Fruit fly (Drosophila melanogaster) whole organism, pupa: Measurements from ENCODE around the gene Elba3.

Experiments
- CG10348 ChIP-seq: fragments of 200-800 bp; sonication (Bioruptor generic); IDR thresholded peaks from 2 replicates; pipeline ENCODE4 v1.3.6; 2022; ENCODE audit warnings: missing biosample characterization, missing genetic modification characterization
- CG12605 ChIP-seq: fragments of 200-800 bp; sonication (Bioruptor generic); IDR thresholded peaks from 2 replicates; pipeline ENCODE4 v1.3.6; 2022; ENCODE audit warnings: missing biosample characterization, missing genetic modification characterization
- CG13204 ChIP-seq: fragments of 200-800 bp; sonication (Bioruptor generic); optimal IDR thresholded peaks from 2 replicates; lab custom pipeline; 2018; ENCODE audit warnings: missing biosample characterization, mild to moderate bottlenecking, missing genetic modification characterization, moderate library complexity
- CG14655 ChIP-seq: fragments of 200-800 bp; sonication (Bioruptor generic); optimal IDR thresholded peaks from 3 replicates; lab custom pipeline; 2017; ENCODE audit warnings: mild to moderate bottlenecking, missing biosample characterization, missing genetic modification reagents, missing genetic modification characterization
- CG15710 ChIP-seq: fragments of 200-800 bp; sonication (Bioruptor generic); optimal IDR thresholded peaks from 2 replicates; lab custom pipeline; 2018; ENCODE audit warnings: missing biosample characterization, mild to moderate bottlenecking, missing genetic modification characterization, moderate library complexity
- CG17806 ChIP-seq: fragments of 200-800 bp; sonication (Bioruptor generic); optimal IDR thresholded peaks from 2 replicates; lab custom pipeline; 2018; ENCODE audit warnings: missing biosample characterization, mild to moderate bottlenecking, missing genetic modification characterization, moderate library complexity
- CG32121 ChIP-seq: fragments of 200-800 bp; sonication (Bioruptor generic); IDR thresholded peaks from 2 replicates; pipeline ENCODE4 v1.3.6; 2022; ENCODE audit warnings: missing biosample characterization, missing genetic modification characterization
- CG34367 ChIP-seq: fragments of 200-800 bp; sonication (Bioruptor generic); optimal IDR thresholded peaks from 2 replicates; lab custom pipeline; 2018; ENCODE audit warnings: missing biosample characterization, mild to moderate bottlenecking, missing genetic modification characterization
- CG4496 ChIP-seq: fragments of 200-800 bp; sonication (Bioruptor generic); IDR thresholded peaks from 3 replicates; pipeline ENCODE4 v1.3.6; 2022; ENCODE audit warnings: missing biosample characterization, missing genetic modification characterization
- CG8159 ChIP-seq: fragments of 200-800 bp; sonication (Bioruptor generic); optimal IDR thresholded peaks from 3 replicates; lab custom pipeline; 2018; ENCODE audit warnings: missing biosample characterization, mild to moderate bottlenecking, missing genetic modification characterization, moderate library complexity
- CG8301 ChIP-seq: fragments of 200-800 bp; sonication (Bioruptor generic); optimal IDR thresholded peaks from 2 replicates; lab custom pipeline; 2018; ENCODE audit warnings: missing biosample characterization, mild to moderate bottlenecking, missing genetic modification characterization
- CG9948 ChIP-seq: fragments of 200-800 bp; sonication (Bioruptor generic); optimal IDR thresholded peaks from 2 replicates; lab custom pipeline; 2018; ENCODE audit warnings: missing biosample characterization, mild to moderate bottlenecking, missing genetic modification characterization, moderate library complexity
- D1 ChIP-seq: fragments of 200-800 bp; sonication (Bioruptor generic); optimal IDR thresholded peaks from 2 replicates; lab custom pipeline; 2018; ENCODE audit warnings: missing biosample characterization, mild to moderate bottlenecking, missing genetic modification characterization, moderate library complexity
- EcR ChIP-seq: fragments of 200-800 bp; sonication (Bioruptor generic); optimal IDR thresholded peaks from 3 replicates; lab custom pipeline; 2019; ENCODE audit warnings: missing biosample characterization, missing genetic modification characterization, mild to moderate bottlenecking, moderate library complexity, missing genetic modification reagents
- Ets98B ChIP-seq: fragments of 200-800 bp; sonication (Bioruptor generic); IDR thresholded peaks from 2 replicates; pipeline ENCODE4 v1.3.6; 2022; ENCODE audit warnings: missing biosample characterization, missing genetic modification characterization
- Pif1A ChIP-seq: fragments of 200-800 bp; sonication (Bioruptor generic); optimal IDR thresholded peaks from 3 replicates; lab custom pipeline; 2016; ENCODE audit warnings: missing biosample characterization, missing genetic modification characterization
- Pif1B ChIP-seq: fragments of 200-800 bp; sonication (Bioruptor generic); optimal IDR thresholded peaks from 3 replicates; lab custom pipeline; 2016; ENCODE audit warnings: missing biosample characterization, missing genetic modification characterization
- Snoo ChIP-seq: fragments of 200-800 bp; sonication (Bioruptor generic); optimal IDR thresholded peaks from 3 replicates; lab custom pipeline; 2017; ENCODE audit warnings: missing biosample characterization, mild to moderate bottlenecking, missing genetic modification characterization, inconsistent platforms
- fd96Ca ChIP-seq: fragments of 200-800 bp; sonication (Bioruptor generic); IDR thresholded peaks from 3 replicates; pipeline ENCODE4 v1.3.6; 2022; ENCODE audit warnings: missing biosample characterization, missing genetic modification characterization
- gl ChIP-seq: fragments of 200-800 bp; sonication (Bioruptor generic); optimal IDR thresholded peaks from 2 replicates; lab custom pipeline; 2018; ENCODE audit warnings: missing biosample characterization, mild to moderate bottlenecking, missing genetic modification characterization
- rn ChIP-seq: fragments of 200-800 bp; sonication (Bioruptor generic); IDR thresholded peaks from 2 replicates; pipeline ENCODE4 v1.3.6; 2022; ENCODE audit warnings: missing biosample characterization, missing genetic modification characterization

Elba3 gene

DNA sequence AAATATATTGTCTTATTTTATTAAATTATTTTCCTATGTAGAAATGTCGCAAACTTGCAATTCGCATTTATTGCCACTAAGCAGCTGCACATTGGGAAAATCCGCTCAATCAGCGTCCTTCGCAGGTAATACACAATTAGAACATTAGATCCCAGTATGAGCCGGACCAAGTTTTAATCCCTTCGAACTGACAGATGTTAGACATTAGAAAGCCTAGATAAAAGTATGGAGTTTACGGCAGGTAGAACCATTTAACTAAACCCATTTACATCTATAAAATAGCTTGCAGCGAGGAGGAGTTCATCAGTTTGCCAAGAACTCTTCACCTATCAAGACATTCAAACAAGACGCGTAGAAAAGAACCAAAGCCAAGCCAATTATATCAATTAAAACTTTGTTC is at the start of gene Elba3:
Elba3 (plus strand) TSS at position 301 of the 400 bp plus-strand sequence.
- TF ChIP-seq CG34367 (tag; lab: Kevin White, UChicago) (no peak), CG8301 (tag; lab: Kevin White, UChicago) (no peak), fd96Ca (GFP tag; lab: Robert Waterston, UW) (no peak), CG14655 (GFP tag; lab: Kevin White, UChicago) (no peak), CG13204 (GFP tag; lab: Kevin White, UChicago) (no peak), CG32121 (GFP tag; lab: Robert Waterston, UW) (no peak), CG4496 (GFP tag; lab: Robert Waterston, UW) (no peak), EcR (GFP tag; lab: Kevin White, UChicago) (no peak), CG10348 (no peak), Snoo (no peak), Pif1B (GFP tag; lab: Kevin White, UChicago) (no peak), gl (tag; lab: Kevin White, UChicago) (no peak), D1 (tag; lab: Kevin White, UChicago) (no peak), CG15710 (tag; lab: Kevin White, UChicago) (no peak), Ets98B (GFP tag; lab: Robert Waterston, UW) (no peak), CG17806 (tag; lab: Kevin White, UChicago) (no peak), rn (GFP tag; lab: Robert Waterston, UW) (no peak)

- TF ChIP-seq Snoo (no peak), CG32121 (GFP tag; lab: Robert Waterston, UW) (no peak), CG17806 (tag; lab: Kevin White, UChicago) (no peak), CG4496 (GFP tag; lab: Robert Waterston, UW) (no peak), D1 (tag; lab: Kevin White, UChicago) (no peak), CG10348 (no peak), CG8301 (tag; lab: Kevin White, UChicago) (no peak), CG14655 (GFP tag; lab: Kevin White, UChicago) (no peak), CG13204 (GFP tag; lab: Kevin White, UChicago) (no peak), Pif1A (GFP tag; lab: Kevin White, UChicago) (no peak), Ets98B (GFP tag; lab: Robert Waterston, UW) (no peak), Pif1B (GFP tag; lab: Kevin White, UChicago) (no peak), CG34367 (tag; lab: Kevin White, UChicago) (no peak), CG8159 (tag; lab: Kevin White, UChicago) (no peak), rn (GFP tag; lab: Robert Waterston, UW) (no peak)
- TF ChIP-seq, all 21 proteins: peak for 0
These were observed 46.3 kb upstream of the Elba3 start, which contains the start of gene BG642163 for dm6 chr2L:4640996-4641395. Gene BG642163 (plus strand): TSS chr2L:4641296.

dm6 chr2L:4642672-4643071 is 44.6 kb upstream of the Elba3 start, which contains the start of gene CG15635:
Gene CG15635 (plus strand): TSS chr2L:4642972.
- TF ChIP-seq Ets98B (GFP tag; lab: Robert Waterston, UW) (no peak), D1 (tag; lab: Kevin White, UChicago) (no peak), gl (tag; lab: Kevin White, UChicago) (no peak), CG4496 (GFP tag; lab: Robert Waterston, UW) (no peak), EcR (GFP tag; lab: Kevin White, UChicago) (no peak), Pif1A (GFP tag; lab: Kevin White, UChicago) (no peak), CG12605 (GFP tag; lab: Robert Waterston, UW) (no peak), Pif1B (GFP tag; lab: Kevin White, UChicago) (no peak), Snoo (no peak), CG34367 (tag; lab: Kevin White, UChicago) (no peak), CG8301 (tag; lab: Kevin White, UChicago) (no peak), fd96Ca (GFP tag; lab: Robert Waterston, UW) (no peak), CG13204 (GFP tag; lab: Kevin White, UChicago) (no peak), CG9948 (tag; lab: Kevin White, UChicago) (no peak), CG15710 (tag; lab: Kevin White, UChicago) (no peak), rn (GFP tag; lab: Robert Waterston, UW) (no peak), CG17806 (tag; lab: Kevin White, UChicago) (no peak), CG8159 (tag; lab: Kevin White, UChicago) (no peak)

- no peak for TF ChIP-seq Snoo
- TF ChIP-seq CG12605 (GFP tag; lab: Robert Waterston, UW) = no peak
- no peak for TF ChIP-seq CG17806 (tag; lab: Kevin White, UChicago)
- no peak for TF ChIP-seq CG4496 (GFP tag; lab: Robert Waterston, UW)
- TF ChIP-seq CG8301 (tag; lab: Kevin White, UChicago) = no peak
- TF ChIP-seq EcR (GFP tag; lab: Kevin White, UChicago) = no peak
- TF ChIP-seq Pif1B (GFP tag; lab: Kevin White, UChicago) = no peak
- TF ChIP-seq CG9948 (tag; lab: Kevin White, UChicago) = no peak
- no peak for TF ChIP-seq CG13204 (GFP tag; lab: Kevin White, UChicago)
- TF ChIP-seq CG15710 (tag; lab: Kevin White, UChicago) = no peak
- no peak for TF ChIP-seq CG8159 (tag; lab: Kevin White, UChicago)
- TF ChIP-seq CG14655 (GFP tag; lab: Kevin White, UChicago) = no peak
- TF ChIP-seq D1 (tag; lab: Kevin White, UChicago) = no peak
- no peak for TF ChIP-seq CG10348
- TF ChIP-seq fd96Ca (GFP tag; lab: Robert Waterston, UW) = no peak
- TF ChIP-seq gl (tag; lab: Kevin White, UChicago) = no peak
- TF ChIP-seq Ets98B (GFP tag; lab: Robert Waterston, UW) = no peak
- no peak for TF ChIP-seq rn (GFP tag; lab: Robert Waterston, UW)
- TF ChIP-seq Pif1A (GFP tag; lab: Kevin White, UChicago) = no peak
- no peak for TF ChIP-seq CG34367 (tag; lab: Kevin White, UChicago)
- TF ChIP-seq, all 21 proteins: peak for 0
These were observed 40.6 kb upstream of the Elba3 start, which contains the start of gene CG43798 for dm6 chr2L:4646751-4647150. Gene CG43798 (plus strand): TSS chr2L:4647051.

DNA sequence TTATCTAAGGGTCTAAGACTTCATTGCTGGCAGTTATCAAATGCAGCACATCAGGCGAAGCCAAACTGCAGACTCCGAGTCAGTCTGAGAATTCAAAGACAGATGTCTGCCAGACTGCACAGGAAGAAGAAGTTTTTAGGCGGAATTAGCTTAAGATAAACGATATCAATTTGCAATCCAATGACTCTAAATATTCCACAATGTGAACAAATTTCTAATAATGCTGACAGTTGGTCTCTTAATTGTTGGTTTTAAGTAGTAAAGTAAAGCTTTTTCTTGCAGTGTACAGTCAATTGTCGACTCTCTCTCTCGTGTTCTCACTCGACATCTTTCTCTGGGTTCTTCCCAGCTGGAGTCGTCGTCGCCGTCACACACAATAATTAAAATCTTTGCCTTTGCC is 38.5 kb upstream of the Elba3 start:
- TF ChIP-seq gl (tag; lab: Kevin White, UChicago) (no peak), CG13204 (GFP tag; lab: Kevin White, UChicago) (no peak), CG17806 (tag; lab: Kevin White, UChicago) (peak; percentile 24), CG4496 (GFP tag; lab: Robert Waterston, UW) (peak; percentile 84), CG12605 (GFP tag; lab: Robert Waterston, UW) (peak; percentile 49; the same call in 1 of the 2 replicates), rn (GFP tag; lab: Robert Waterston, UW) (no peak), CG34367 (tag; lab: Kevin White, UChicago) (no peak), EcR (GFP tag; lab: Kevin White, UChicago) (no peak), CG8301 (tag; lab: Kevin White, UChicago) (peak; percentile 87), D1 (tag; lab: Kevin White, UChicago) (no peak), fd96Ca (GFP tag; lab: Robert Waterston, UW) (peak; percentile 67; the same call in 1 of the 3 replicates), CG32121 (GFP tag; lab: Robert Waterston, UW) (no peak), CG14655 (GFP tag; lab: Kevin White, UChicago) (peak; percentile 90), Pif1A (GFP tag; lab: Kevin White, UChicago) (peak; percentile 50), Ets98B (GFP tag; lab: Robert Waterston, UW) (peak; percentile 58), CG15710 (tag; lab: Kevin White, UChicago) (no peak), CG8159 (tag; lab: Kevin White, UChicago) (no peak), CG9948 (tag; lab: Kevin White, UChicago) (peak; percentile 34), CG10348 (no peak), Snoo (no peak), Pif1B (GFP tag; lab: Kevin White, UChicago) (peak; percentile 24)
